Worm (Caenorhabditis elegans) whole organism, early embryonic: Measurements from ENCODE around the gene F46B6.6.

ENCODE experiments used
- B0310.2 ChIP-seq: sonication (generic microtip); optimal IDR thresholded peaks from 2 replicates; lab custom pipeline; 2016; ENCODE audit warnings: mild to moderate bottlenecking, missing genetic modification characterization, missing compliant biosample characterization
- ama-1 ChIP-seq: fragments of 150-350 bp; optimal IDR thresholded peaks from 2 replicates; lab custom pipeline; 2014
- ceh-13 ChIP-seq: fragments of 200-800 bp; sonication (Bioruptor generic); optimal IDR thresholded peaks from 2 replicates; lab custom pipeline; 2018; ENCODE audit warnings: mild to moderate bottlenecking, missing genetic modification characterization, missing compliant biosample characterization
- ceh-36 ChIP-seq: sonication (generic microtip); optimal IDR thresholded peaks from 2 replicates; lab custom pipeline; 2016; ENCODE audit warnings: missing genetic modification characterization, inconsistent platforms, missing compliant biosample characterization
- flt-1 ChIP-seq: fragments of 200-800 bp; sonication (Bioruptor generic); IDR thresholded peaks from 2 replicates; pipeline ENCODE4 v1.3.6; 2022; ENCODE audit warnings: missing genetic modification characterization, missing compliant biosample characterization
- hmbx-1 ChIP-seq: sonication (generic microtip); optimal IDR thresholded peaks from 2 replicates; lab custom pipeline; 2016; ENCODE audit warnings: mild to moderate bottlenecking, missing genetic modification characterization, missing compliant biosample characterization
- hmg-4 ChIP-seq: fragments of 200-800 bp; sonication (Bioruptor generic); optimal IDR thresholded peaks from 2 replicates; lab custom pipeline; 2018; ENCODE audit warnings: mild to moderate bottlenecking, missing genetic modification characterization, missing compliant biosample characterization
- hnd-1 ChIP-seq: sonication (generic microtip); optimal IDR thresholded peaks from 2 replicates; lab custom pipeline; 2016; ENCODE audit warnings: missing genetic modification characterization, missing compliant biosample characterization
- pes-1 ChIP-seq: fragments of 200-800 bp; sonication (Bioruptor generic); IDR thresholded peaks from 2 replicates; pipeline ENCODE4 v1.3.6; 2022; ENCODE audit warnings: missing genetic modification reagents, missing genetic modification characterization, missing compliant biosample characterization
- sea-1 ChIP-seq: fragments of 200-800 bp; sonication (Bioruptor generic); conservative IDR thresholded peaks from 2 replicates; pipeline ENCODE4 v1.3.6; 2022; ENCODE audit warnings: missing genetic modification characterization, missing compliant biosample characterization
- tbx-11 ChIP-seq: fragments of 200-800 bp; sonication (Bioruptor generic); IDR thresholded peaks from 2 replicates; pipeline ENCODE4 v1.3.6; 2022; ENCODE audit warnings: missing genetic modification characterization, missing compliant biosample characterization
- tra-4 ChIP-seq: sonication (generic microtip); optimal IDR thresholded peaks from 2 replicates; lab custom pipeline; 2017; ENCODE audit warnings: missing genetic modification characterization, missing compliant biosample characterization

DNA sequence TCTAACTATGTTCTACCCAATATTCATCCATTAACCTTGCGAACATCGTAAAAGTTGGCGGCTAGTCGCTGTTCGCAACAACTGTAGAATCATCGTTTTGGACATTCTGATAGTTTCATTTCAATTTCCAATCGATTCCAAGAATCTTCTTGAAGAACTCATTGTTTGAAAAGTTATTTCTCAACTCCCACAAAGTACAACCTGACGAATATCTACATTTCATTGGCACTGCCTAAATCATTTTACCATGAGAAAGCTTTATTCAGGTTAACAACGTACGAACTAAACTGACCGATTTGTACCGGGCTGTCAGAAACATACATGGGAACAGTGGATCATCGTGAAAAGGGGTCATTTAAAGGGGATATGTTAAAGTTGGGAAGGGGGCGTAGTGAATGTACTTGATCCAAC, at the start of gene F46B6.6:
- TF ChIP-seq ceh-36 (no peak), ama-1 (lab: Kevin White, UChicago) (peak; percentile 44), tbx-11 (GFP tag; lab: Robert Waterston, UW) (no peak), hmbx-1 (tag; lab: Kevin White, UChicago) (no peak), tra-4 (tag; lab: Kevin White, UChicago) (no peak), ceh-13 (GFP tag; lab: Kevin White, UChicago) (no peak), hnd-1 (no peak), flt-1 (no peak), sea-1 (GFP tag; lab: Robert Waterston, UW) (no peak), hmg-4 (GFP tag; lab: Kevin White, UChicago) (no peak), B0310.2 (tag; lab: Kevin White, UChicago) (no peak), pes-1 (GFP tag; lab: Robert Waterston, UW) (no peak)
